Worm (Caenorhabditis elegans) whole organism, L4 larva: Measurements from ENCODE around the gene sdc-2.

Experiments used
- D1046.2 ChIP-seq: fragments of 200-800 bp; sonication (Bioruptor generic); IDR thresholded peaks from 2 replicates; pipeline ENCODE4 v1.3.6; 2022; ENCODE audit warnings: missing genetic modification characterization, missing compliant biosample characterization
- F44E2.7 ChIP-seq: fragments of 200-800 bp; sonication (Bioruptor generic); IDR thresholded peaks from 2 replicates; pipeline ENCODE4 v2.1.2; 2022; ENCODE audit warnings: missing genetic modification characterization, missing compliant biosample characterization
- R02D3.7 ChIP-seq: fragments of 150-350 bp; sonication (generic microtip); optimal IDR thresholded peaks from 3 replicates; lab custom pipeline; 2014; ENCODE audit warnings: missing biosample characterization, missing genetic modification characterization
- T26A8.4 ChIP-seq: fragments of 200-800 bp; sonication (Bioruptor generic); IDR thresholded peaks from 2 replicates; pipeline ENCODE4 v1.3.6; 2022; ENCODE audit warnings: missing genetic modification characterization, missing compliant biosample characterization
- Y105C5A.15 ChIP-seq: fragments of 200-800 bp; sonication (Bioruptor generic); IDR thresholded peaks from 2 replicates; pipeline ENCODE4 v1.3.6; 2022; ENCODE audit warnings: missing genetic modification characterization, missing compliant biosample characterization
- Y75B8A.6 ChIP-seq: fragments of 200-800 bp; sonication (Bioruptor generic); IDR thresholded peaks from 2 replicates; pipeline ENCODE4 v1.3.6; 2022; ENCODE audit warnings: missing genetic modification reagents, missing genetic modification characterization, missing compliant biosample characterization
- aha-1 ChIP-seq: fragments of 150-350 bp; peaks from one replicate; lab custom pipeline; 2014; ENCODE audit warnings: missing biosample characterization, missing genetic modification characterization
- ama-1 ChIP-seq: fragments of 150-350 bp; optimal IDR thresholded peaks from 2 replicates; lab custom pipeline; 2014; ENCODE audit warnings: inconsistent platforms, mixed read lengths
- arid-1 ChIP-seq: fragments of 200-800 bp; sonication (Bioruptor generic); conservative IDR thresholded peaks from 2 replicates; pipeline ENCODE4 v1.3.6; 2022; ENCODE audit warnings: missing genetic modification reagents, missing genetic modification characterization, missing compliant biosample characterization
- attf-4 ChIP-seq: sonication (generic microtip); optimal IDR thresholded peaks from 3 replicates; lab custom pipeline; 2017; ENCODE audit warnings: missing biosample characterization, missing genetic modification characterization
- ceh-28 ChIP-seq: fragments of 150-350 bp; optimal IDR thresholded peaks from 2 replicates; lab custom pipeline; 2014; ENCODE audit warnings: missing biosample characterization, missing genetic modification reagents, missing genetic modification characterization
- ceh-32 ChIP-seq: sonication (generic microtip); optimal IDR thresholded peaks from 2 replicates; lab custom pipeline; 2016; ENCODE audit warnings: mild to moderate bottlenecking, missing genetic modification characterization, missing compliant biosample characterization; ENCODE audit not compliant: poor library complexity
- ces-1 ChIP-seq: fragments of 150-350 bp; sonication (generic microtip); optimal IDR thresholded peaks from 4 replicates; lab custom pipeline; 2014; ENCODE audit warnings: missing biosample characterization, missing genetic modification reagents, missing genetic modification characterization
- ctbp-1 ChIP-seq: fragments of 200-800 bp; sonication (Bioruptor generic); IDR thresholded peaks from 2 replicates; pipeline ENCODE4 v1.3.6; 2022; ENCODE audit warnings: missing genetic modification reagents, missing genetic modification characterization, missing compliant biosample characterization
- daf-16 ChIP-seq, 3 experiments: sonication (generic microtip); optimal IDR thresholded peaks; 2 replicates each; lab custom pipeline; 2016 to 2017; ENCODE audit warnings: missing genetic modification characterization in 3 of 3, missing genetic modification reagents in 3 of 3, mild to moderate bottlenecking in 2 of 3, missing compliant biosample characterization in 2 of 3, missing biosample characterization in 1 of 3, moderate library complexity in 1 of 3
- daf-8 ChIP-seq: fragments of 200-800 bp; sonication (Bioruptor generic); IDR thresholded peaks from 2 replicates; pipeline ENCODE4 v1.3.6; 2022; ENCODE audit warnings: missing genetic modification characterization, missing compliant biosample characterization
- dmd-9 ChIP-seq: fragments of 200-800 bp; sonication (Bioruptor generic); IDR thresholded peaks from 2 replicates; pipeline ENCODE4 v1.3.6; 2022; ENCODE audit warnings: missing genetic modification reagents, missing genetic modification characterization, missing compliant biosample characterization
- dve-1 ChIP-seq: sonication (generic microtip); optimal IDR thresholded peaks from 2 replicates; lab custom pipeline; 2017; ENCODE audit warnings: antibody characterized with exemption, mild to moderate bottlenecking, missing genetic modification characterization, missing compliant biosample characterization; ENCODE audit not compliant: insufficient read depth
- fos-1 ChIP-seq: fragments of 150-350 bp; optimal IDR thresholded peaks from 2 replicates; lab custom pipeline; 2014; ENCODE audit warnings: missing biosample characterization, missing genetic modification characterization
- hif-1 ChIP-seq, 2 experiments: sonication (generic microtip); optimal IDR thresholded peaks; 2 replicates each; lab custom pipeline; 2016 to 2017; ENCODE audit warnings: missing compliant biosample characterization in 2 of 2, missing genetic modification characterization in 2 of 2, missing genetic modification reagents in 2 of 2, missing genotype in 2 of 2, mild to moderate bottlenecking in 1 of 2
- jun-1 ChIP-seq: fragments of 150-350 bp; optimal IDR thresholded peaks from 2 replicates; lab custom pipeline; 2014; ENCODE audit warnings: missing biosample characterization, missing genetic modification reagents, missing genetic modification characterization
- lin-1 ChIP-seq: fragments of 200-800 bp; sonication (Bioruptor generic); IDR thresholded peaks from 2 replicates; pipeline ENCODE4 v1.3.6; 2022; ENCODE audit warnings: missing genetic modification reagents, missing genetic modification characterization, missing compliant biosample characterization
- lin-39 ChIP-seq: fragments of 150-350 bp; optimal IDR thresholded peaks from 2 replicates; lab custom pipeline; 2014; ENCODE audit warnings: missing biosample characterization, missing genetic modification reagents, missing genetic modification characterization
- mdt-29 ChIP-seq: fragments of 200-800 bp; sonication (Bioruptor generic); IDR thresholded peaks from 2 replicates; pipeline ENCODE4 v1.3.6; 2022; ENCODE audit warnings: missing genetic modification reagents, missing genetic modification characterization, missing compliant biosample characterization
- mxl-2 ChIP-seq: fragments of 200-800 bp; sonication (Bioruptor generic); conservative IDR thresholded peaks from 2 replicates; pipeline ENCODE4 v1.3.6; 2022; ENCODE audit warnings: missing genetic modification reagents, missing genetic modification characterization, missing compliant biosample characterization
- nhr-111 ChIP-seq: fragments of 200-800 bp; sonication (Bioruptor generic); optimal IDR thresholded peaks from 2 replicates; lab custom pipeline; 2018; ENCODE audit warnings: mild to moderate bottlenecking, missing genetic modification characterization, missing compliant biosample characterization
- nhr-237 ChIP-seq: sonication (generic microtip); optimal IDR thresholded peaks from 2 replicates; lab custom pipeline; 2017; ENCODE audit warnings: missing biosample characterization, missing genetic modification characterization
- nhr-25 ChIP-seq: sonication (generic microtip); optimal IDR thresholded peaks from 2 replicates; lab custom pipeline; 2017; ENCODE audit warnings: missing genetic modification characterization, mild to moderate bottlenecking, missing compliant biosample characterization, antibody characterized with exemption, moderate library complexity, borderline replicate concordance; ENCODE audit not compliant: insufficient read depth
- nhr-28 ChIP-seq: fragments of 150-350 bp; optimal IDR thresholded peaks from 2 replicates; lab custom pipeline; 2014; ENCODE audit warnings: missing biosample characterization, missing genetic modification characterization
- nhr-41 ChIP-seq: fragments of 200-800 bp; sonication (Bioruptor generic); IDR thresholded peaks from 2 replicates; pipeline ENCODE4 v1.3.6; 2022; ENCODE audit warnings: missing genetic modification reagents, missing genetic modification characterization, missing compliant biosample characterization
- nhr-77 ChIP-seq: fragments of 150-350 bp; optimal IDR thresholded peaks from 2 replicates; lab custom pipeline; 2014; ENCODE audit warnings: missing biosample characterization, missing genetic modification characterization
- pha-4 ChIP-seq, 2 experiments: fragments of 150-350 bp in 1 of 2; fragments of 200-800 bp in 1 of 2; sonication (Bioruptor generic) in 1 of 2; IDR thresholded peaks in 1 of 2; optimal IDR thresholded peaks in 1 of 2; 2 replicates each; pipeline versions ENCODE4 v1.3.6 to Lab custom; 2014 to 2022; ENCODE audit warnings: missing genetic modification characterization in 2 of 2, missing genetic modification reagents in 2 of 2, missing biosample characterization in 1 of 2, missing compliant biosample characterization in 1 of 2
- sdz-12 ChIP-seq: fragments of 200-800 bp; sonication (Bioruptor generic); optimal IDR thresholded peaks from 2 replicates; lab custom pipeline; 2018; ENCODE audit warnings: mild to moderate bottlenecking, missing genetic modification characterization, missing compliant biosample characterization
- skn-1 ChIP-seq: fragments of 150-350 bp; optimal IDR thresholded peaks from 2 replicates; lab custom pipeline; 2014; ENCODE audit warnings: missing biosample characterization, missing genetic modification characterization
- spr-1 ChIP-seq: sonication (generic microtip); optimal IDR thresholded peaks from 2 replicates; lab custom pipeline; 2016; ENCODE audit warnings: mild to moderate bottlenecking, missing genetic modification characterization, missing compliant biosample characterization
- spr-3 ChIP-seq: fragments of 200-800 bp; sonication (Bioruptor generic); optimal IDR thresholded peaks from 2 replicates; lab custom pipeline; 2018; ENCODE audit warnings: mild to moderate bottlenecking, missing genetic modification characterization, missing compliant biosample characterization
- tra-1 ChIP-seq: fragments of 200-800 bp; sonication (Bioruptor generic); IDR thresholded peaks from 2 replicates; pipeline ENCODE4 v1.3.6; 2022; ENCODE audit warnings: missing genetic modification reagents, missing genetic modification characterization, missing compliant biosample characterization
- unc-39 ChIP-seq: sonication (generic microtip); optimal IDR thresholded peaks from 2 replicates; lab custom pipeline; 2017; ENCODE audit warnings: missing biosample characterization, missing genetic modification characterization
- unc-62 ChIP-seq, 3 experiments: fragments of 150-350 bp in 1 of 3; sonication (generic microtip); optimal IDR thresholded peaks in 2 of 3; peaks in 1 of 3; 1 replicate in 1 of 3; 2 replicates in 2 of 3; lab custom pipeline; 2014 to 2017; ENCODE audit warnings: missing biosample characterization in 3 of 3, missing genetic modification characterization in 3 of 3, missing genetic modification reagents in 3 of 3, missing genotype in 1 of 3
- zfp-2 ChIP-seq: sonication (generic microtip); optimal IDR thresholded peaks from 2 replicates; lab custom pipeline; 2016; ENCODE audit warnings: mild to moderate bottlenecking, missing genetic modification characterization, missing compliant biosample characterization
- zfp-3 ChIP-seq: fragments of 200-800 bp; sonication (Bioruptor generic); conservative IDR thresholded peaks from 2 replicates; pipeline ENCODE4 v1.3.6; 2022; ENCODE audit warnings: missing genetic modification reagents, missing genetic modification characterization, missing compliant biosample characterization
- ztf-11 ChIP-seq: fragments of 150-350 bp; optimal IDR thresholded peaks from 2 replicates; lab custom pipeline; 2014; ENCODE audit warnings: missing biosample characterization, missing genetic modification characterization
- ztf-7 ChIP-seq: fragments of 150-350 bp; optimal IDR thresholded peaks from 2 replicates; lab custom pipeline; 2014; ENCODE audit warnings: missing biosample characterization, missing genetic modification characterization

sdc-2 gene

DNA sequence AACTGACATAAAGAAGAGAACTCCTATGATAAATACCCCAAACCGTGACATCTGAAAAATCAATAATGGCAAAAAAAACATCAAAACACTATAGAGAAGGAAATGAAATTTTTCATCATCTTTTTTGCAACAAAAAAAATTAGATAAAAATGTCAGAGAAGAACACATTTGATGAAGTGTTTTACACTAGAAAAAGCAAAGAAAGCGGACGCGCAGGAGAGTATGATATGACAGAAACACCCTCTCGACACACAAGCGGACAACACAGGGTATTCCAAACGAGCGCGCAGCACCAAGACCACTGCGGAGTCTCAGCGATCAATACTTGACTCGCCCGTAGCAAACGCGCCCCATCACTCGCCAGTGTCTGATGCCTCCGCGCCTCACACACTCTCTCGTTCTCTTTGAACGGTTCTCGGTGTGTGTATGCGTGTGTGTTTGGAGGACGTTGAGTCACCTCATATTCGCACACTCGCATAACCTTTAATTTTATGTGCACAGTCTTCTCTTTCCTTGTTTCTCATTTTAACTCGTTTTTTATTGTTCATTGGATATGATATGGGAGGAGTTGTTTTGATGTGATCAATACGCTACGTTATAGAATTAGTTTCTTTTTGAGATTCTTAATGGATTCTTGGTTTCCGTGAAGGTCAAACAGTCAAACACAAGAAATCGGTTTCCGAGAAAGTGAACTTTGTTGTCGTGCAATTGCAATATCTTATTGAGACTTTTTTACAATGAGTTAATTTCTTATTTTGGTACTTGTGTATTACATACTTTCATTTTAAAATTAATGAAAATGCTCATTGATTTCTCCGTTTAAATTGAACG is 24.2 kb downstream of the sdc-2 start, which contains the start of gene selt-1.1 (continued):
- TF ChIP-seq mxl-2 (GFP tag; lab: Robert Waterston, UW) (no peak), skn-1 (tag; lab: Kevin White, UChicago) (no peak), spr-3 (no peak), ztf-11 (no peak), ctbp-1 (no peak), jun-1 (tag; lab: Kevin White, UChicago) (no peak), Y75B8A.6 (GFP tag; lab: Robert Waterston, UW) (no peak), ama-1 (lab: Kevin White, UChicago) (no peak), nhr-41 (GFP tag; lab: Robert Waterston, UW) (no peak), ces-1 (GFP tag; lab: Kevin White, UChicago) (no peak), Y105C5A.15 (GFP tag; lab: Robert Waterston, UW) (no peak), lin-39 (tag; lab: Kevin White, UChicago) (no peak), daf-8 (GFP tag; lab: Robert Waterston, UW) (no peak), ztf-7 (tag; lab: Kevin White, UChicago) (peak; percentile 39), nhr-77 (tag; lab: Kevin White, UChicago) (peak; percentile 35), sdz-12 (GFP tag; lab: Kevin White, UChicago) (no peak), D1046.2 (GFP tag; lab: Robert Waterston, UW) (no peak), lin-1 (GFP tag; lab: Robert Waterston, UW) (peak; percentile 36; the same call in 1 of the 2 replicates), arid-1 (no peak), hif-1 (tag; optimal IDR thresholded peaks at IDR 0.05; lab: Kevin White, UChicago) (peak in 1 of 2 experiments; percentile 52), attf-4 (tag; lab: Kevin White, UChicago) (no peak), unc-39 (tag; lab: Kevin White, UChicago) (no peak), T26A8.4 (peak; percentile 42; the same call in 1 of the 2 replicates), dve-1 (tag; lab: Kevin White, UChicago) (peak; percentile 83), R02D3.7 (tag; lab: Kevin White, UChicago) (no peak), tra-1 (peak; percentile 48; the same call in 1 of the 2 replicates), mdt-29 (GFP tag; lab: Robert Waterston, UW) (no peak), ceh-28 (peak; percentile 5), dmd-9 (0 out of 2 replicates have a peak, but pooled peaks have one; percentile 19), ceh-32 (tag; lab: Kevin White, UChicago) (no peak), nhr-237 (tag; lab: Kevin White, UChicago) (no peak), F44E2.7 (GFP tag; lab: Robert Waterston, UW) (no peak), zfp-2 (tag; lab: Kevin White, UChicago) (no peak), nhr-28 (tag; lab: Kevin White, UChicago) (peak; percentile 86), nhr-25 (tag; lab: Kevin White, UChicago) (peak; percentile 28), zfp-3 (no peak)
- TF ChIP-seq, all 104 proteins: peak for 36

- TF ChIP-seq aha-1 = peak; percentile 63
- TF ChIP-seq spr-1 (tag; lab: Kevin White, UChicago) = no peak
- no peak for TF ChIP-seq D1046.2 (GFP tag; lab: Robert Waterston, UW)
- no peak for TF ChIP-seq fos-1 (tag; lab: Kevin White, UChicago)
- peak in 1 of 2 experiments; percentile 37 for TF ChIP-seq daf-16 (GFP tag; optimal IDR thresholded peaks at IDR 0.05; lab: Kevin White, UChicago)
- no peak for TF ChIP-seq daf-16 (tag; optimal IDR thresholded peaks at IDR 0.05; lab: Kevin White, UChicago)
- no peak for TF ChIP-seq pha-4 (GFP tag; IDR thresholded peaks at IDR 0.05; lab: Robert Waterston, UW)
- no peak for TF ChIP-seq pha-4 (tag; optimal IDR thresholded peaks at IDR 0.05; lab: Kevin White, UChicago)
- TF ChIP-seq unc-62 (GFP tag; optimal IDR thresholded peaks at IDR 0.05 in 1 of 2; lab: Kevin White, UChicago) = peak in 1 of 2 experiments; percentile 86
- TF ChIP-seq unc-62 (tag; optimal IDR thresholded peaks at IDR 0.05; lab: Kevin White, UChicago) = no peak
- TF ChIP-seq T26A8.4 = no peak
- TF ChIP-seq nhr-111 (GFP tag; lab: Kevin White, UChicago) = no peak
- TF ChIP-seq zfp-3 = no peak
- TF ChIP-seq nhr-77 (tag; lab: Kevin White, UChicago) = no peak
- no peak for TF ChIP-seq lin-39 (tag; lab: Kevin White, UChicago)
- TF ChIP-seq nhr-28 (tag; lab: Kevin White, UChicago) = peak; percentile 2
Observed at ce11 chrX:11547442-11548023, 25.0 kb downstream of the sdc-2 start.
